Worm (Caenorhabditis elegans) whole organism, mixed stage, embryonic: Measurements from ENCODE around the gene gphr-2.

Experiments
- M03D4.4 ChIP-seq: sonication (generic microtip); optimal IDR thresholded peaks from 2 replicates; lab custom pipeline; 2017; ENCODE audit warnings: mild to moderate bottlenecking, missing genetic modification characterization, missing compliant biosample characterization
- bed-3 ChIP-seq: fragments of 200-800 bp; sonication (Bioruptor generic); optimal IDR thresholded peaks from 3 replicates; lab custom pipeline; 2018; ENCODE audit warnings: mild to moderate bottlenecking, missing genetic modification characterization, moderate library complexity, missing compliant biosample characterization
- blmp-1 ChIP-seq: fragments of 150-350 bp; optimal IDR thresholded peaks from 2 replicates; lab custom pipeline; 2014; ENCODE audit warnings: missing biosample characterization, missing genetic modification characterization
- ceh-39 ChIP-seq: fragments of 150-350 bp; optimal IDR thresholded peaks from 2 replicates; lab custom pipeline; 2014; ENCODE audit warnings: missing biosample characterization, missing genetic modification characterization
- ceh-83 ChIP-seq: fragments of 200-800 bp; sonication (Bioruptor generic); optimal IDR thresholded peaks from 2 replicates; lab custom pipeline; 2018; ENCODE audit warnings: mild to moderate bottlenecking, missing genetic modification characterization, missing compliant biosample characterization
- ces-1 ChIP-seq: fragments of 150-350 bp; optimal IDR thresholded peaks from 2 replicates; lab custom pipeline; 2014; ENCODE audit warnings: missing biosample characterization, missing genetic modification reagents, missing genetic modification characterization
- cnd-1 ChIP-seq: fragments of 200-800 bp; sonication (Bioruptor generic); optimal IDR thresholded peaks from 2 replicates; lab custom pipeline; 2018; ENCODE audit warnings: mild to moderate bottlenecking, missing genetic modification characterization, missing compliant biosample characterization
- drap-1 ChIP-seq: fragments of 200-800 bp; sonication (Bioruptor generic); optimal IDR thresholded peaks from 3 replicates; lab custom pipeline; 2018; ENCODE audit warnings: mild to moderate bottlenecking, missing genetic modification characterization, missing compliant biosample characterization
- elt-1 ChIP-seq: sonication (generic microtip); optimal IDR thresholded peaks from 2 replicates; lab custom pipeline; 2017; ENCODE audit warnings: missing genetic modification characterization, mild to moderate bottlenecking, missing compliant biosample characterization, antibody characterized with exemption, moderate library complexity, borderline replicate concordance; ENCODE audit not compliant: insufficient read depth
- elt-3 ChIP-seq: fragments of 150-350 bp; optimal IDR thresholded peaks from 2 replicates; lab custom pipeline; 2014; ENCODE audit warnings: missing biosample characterization, missing genetic modification characterization
- ham-2 ChIP-seq: fragments of 200-800 bp; sonication (Bioruptor generic); optimal IDR thresholded peaks from 2 replicates; lab custom pipeline; 2018; ENCODE audit warnings: mild to moderate bottlenecking, missing genetic modification characterization, missing compliant biosample characterization
- hlh-1 ChIP-seq: fragments of 150-350 bp; optimal IDR thresholded peaks from 2 replicates; lab custom pipeline; 2014; ENCODE audit warnings: missing biosample characterization, missing genetic modification reagents, missing genetic modification characterization
- lin-13 ChIP-seq: fragments of 150-350 bp; optimal IDR thresholded peaks from 2 replicates; lab custom pipeline; 2014; ENCODE audit warnings: missing biosample characterization, missing genetic modification characterization
- lin-32 ChIP-seq: fragments of 200-800 bp; sonication (Bioruptor generic); optimal IDR thresholded peaks from 2 replicates; lab custom pipeline; 2018; ENCODE audit warnings: mild to moderate bottlenecking, missing genetic modification characterization, missing compliant biosample characterization
- lsy-2 ChIP-seq: fragments of 150-350 bp; optimal IDR thresholded peaks from 2 replicates; lab custom pipeline; 2014; ENCODE audit warnings: missing biosample characterization, missing genetic modification characterization
- mab-5 ChIP-seq: fragments of 150-350 bp; optimal IDR thresholded peaks from 2 replicates; lab custom pipeline; 2014; ENCODE audit warnings: missing biosample characterization, missing genetic modification characterization
- mep-1 ChIP-seq: fragments of 150-350 bp; optimal IDR thresholded peaks from 2 replicates; lab custom pipeline; 2017; ENCODE audit warnings: missing biosample characterization, missing genetic modification reagents, missing genetic modification characterization, inconsistent platforms
- mls-2 ChIP-seq: sonication (generic microtip); optimal IDR thresholded peaks from 2 replicates; lab custom pipeline; 2016; ENCODE audit warnings: mild to moderate bottlenecking, missing genetic modification characterization, moderate library complexity, missing compliant biosample characterization
- nhr-12 ChIP-seq: fragments of 150-350 bp; optimal IDR thresholded peaks from 2 replicates; lab custom pipeline; 2014; ENCODE audit warnings: missing biosample characterization, missing genetic modification characterization
- nhr-2 ChIP-seq: fragments of 150-350 bp; optimal IDR thresholded peaks from 2 replicates; lab custom pipeline; 2014; ENCODE audit warnings: missing biosample characterization, missing genetic modification characterization
- nhr-237 ChIP-seq: fragments of 150-350 bp; optimal IDR thresholded peaks from 2 replicates; lab custom pipeline; 2014; ENCODE audit warnings: missing biosample characterization, missing genetic modification characterization
- nhr-76 ChIP-seq: sonication (generic microtip); optimal IDR thresholded peaks from 2 replicates; lab custom pipeline; 2017; ENCODE audit warnings: missing biosample characterization, missing genetic modification characterization
- pha-4 ChIP-seq: fragments of 150-350 bp; optimal IDR thresholded peaks from 2 replicates; lab custom pipeline; 2018; ENCODE audit warnings: missing biosample characterization, missing genetic modification reagents, missing genetic modification characterization
- sem-2 ChIP-seq: fragments of 200-800 bp; sonication (Bioruptor generic); optimal IDR thresholded peaks from 2 replicates; lab custom pipeline; 2018; ENCODE audit warnings: mild to moderate bottlenecking, missing genetic modification characterization, missing compliant biosample characterization
- snpc-4 ChIP-seq: fragments of 150-350 bp; optimal IDR thresholded peaks from 2 replicates; lab custom pipeline; 2014; ENCODE audit warnings: missing biosample characterization, missing genetic modification characterization
- sptf-1 ChIP-seq: sonication (generic microtip); optimal IDR thresholded peaks from 2 replicates; lab custom pipeline; 2017; ENCODE audit warnings: mild to moderate bottlenecking, missing genetic modification characterization, moderate library complexity, missing compliant biosample characterization
- tbx-8 ChIP-seq: fragments of 200-800 bp; sonication (Bioruptor generic); optimal IDR thresholded peaks from 2 replicates; lab custom pipeline; 2018; ENCODE audit warnings: mild to moderate bottlenecking, missing genetic modification characterization, moderate library complexity, missing compliant biosample characterization
- unc-120 ChIP-seq: sonication (generic microtip); optimal IDR thresholded peaks from 2 replicates; lab custom pipeline; 2017; ENCODE audit warnings: missing genetic modification characterization, missing compliant biosample characterization; ENCODE audit not compliant: poor library complexity, severe bottlenecking
- unc-39 ChIP-seq: fragments of 150-350 bp; optimal IDR thresholded peaks from 2 replicates; lab custom pipeline; 2014; ENCODE audit warnings: missing biosample characterization, missing genetic modification characterization
- unc-62 ChIP-seq: fragments of 150-350 bp; optimal IDR thresholded peaks from 2 replicates; lab custom pipeline; 2014; ENCODE audit warnings: missing biosample characterization, missing genetic modification reagents, missing genetic modification characterization
- zip-8 ChIP-seq: fragments of 150-350 bp; optimal IDR thresholded peaks from 2 replicates; lab custom pipeline; 2014; ENCODE audit warnings: missing biosample characterization, missing genetic modification characterization
- ztf-11 ChIP-seq: fragments of 150-350 bp; optimal IDR thresholded peaks from 2 replicates; lab custom pipeline; 2014; ENCODE audit warnings: missing biosample characterization, missing genetic modification characterization

The gphr-2 gene

ce11 chrX:14339723-14340122, 32.2 kb upstream of the gphr-2 start:
- TF ChIP-seq lin-32 (GFP tag; lab: Kevin White, UChicago), result no peak
- TF ChIP-seq snpc-4 (tag; lab: Kevin White, UChicago), result no peak
- no peak for TF ChIP-seq cnd-1 (tag; lab: Kevin White, UChicago)
- no peak for TF ChIP-seq bed-3 (GFP tag; lab: Kevin White, UChicago)
- TF ChIP-seq unc-120 (tag; lab: Kevin White, UChicago), result no peak
- TF ChIP-seq lin-13, result no peak

ce11 chrX:14338896-14339295, 31.3 kb upstream of the gphr-2 start:
- no peak for TF ChIP-seq tbx-8 (GFP tag; lab: Kevin White, UChicago)
- TF ChIP-seq nhr-12 (tag; lab: Kevin White, UChicago), result no peak
- TF ChIP-seq bed-3 (GFP tag; lab: Kevin White, UChicago), result no peak
- TF ChIP-seq cnd-1 (tag; lab: Kevin White, UChicago), result no peak
- TF ChIP-seq unc-120 (tag; lab: Kevin White, UChicago), result no peak
- no peak for TF ChIP-seq elt-1 (tag; lab: Kevin White, UChicago)
- TF ChIP-seq drap-1, result no peak
- no peak for TF ChIP-seq sem-2
- no peak for TF ChIP-seq ztf-11 (tag; lab: Kevin White, UChicago)
- TF ChIP-seq hlh-1 (tag; lab: Kevin White, UChicago), result no peak
- no peak for TF ChIP-seq blmp-1 (tag; lab: Kevin White, UChicago)

ce11 chrX:14335621-14336020, 28.1 kb upstream of the gphr-2 start:
- TF ChIP-seq lin-13 (no peak), mab-5 (tag; lab: Kevin White, UChicago) (no peak), blmp-1 (tag; lab: Kevin White, UChicago) (no peak), unc-39 (tag; lab: Kevin White, UChicago) (no peak), nhr-237 (tag; lab: Kevin White, UChicago) (no peak), elt-1 (tag; lab: Kevin White, UChicago) (no peak), M03D4.4 (tag; lab: Kevin White, UChicago) (peak; percentile 49), unc-120 (tag; lab: Kevin White, UChicago) (peak; percentile 19), lsy-2 (no peak), nhr-76 (no peak), ceh-39 (no peak), mep-1 (tag; lab: Kevin White, UChicago) (no peak), ham-2 (GFP tag; lab: Kevin White, UChicago) (no peak), sptf-1 (peak; percentile 31), cnd-1 (tag; lab: Kevin White, UChicago) (no peak), ces-1 (GFP tag; lab: Kevin White, UChicago) (no peak), tbx-8 (GFP tag; lab: Kevin White, UChicago) (no peak), lin-32 (GFP tag; lab: Kevin White, UChicago) (no peak), elt-3 (tag; lab: Kevin White, UChicago) (no peak), drap-1 (peak; percentile 6), nhr-2 (tag; lab: Kevin White, UChicago) (no peak), ceh-83 (no peak), nhr-12 (tag; lab: Kevin White, UChicago) (no peak), hlh-1 (tag; lab: Kevin White, UChicago) (peak; percentile 92), pha-4 (tag; lab: Kevin White, UChicago) (peak; percentile 6), ztf-11 (tag; lab: Kevin White, UChicago) (no peak), zip-8 (tag; lab: Kevin White, UChicago) (no peak), unc-62 (GFP tag; lab: Kevin White, UChicago) (no peak)

DNA sequence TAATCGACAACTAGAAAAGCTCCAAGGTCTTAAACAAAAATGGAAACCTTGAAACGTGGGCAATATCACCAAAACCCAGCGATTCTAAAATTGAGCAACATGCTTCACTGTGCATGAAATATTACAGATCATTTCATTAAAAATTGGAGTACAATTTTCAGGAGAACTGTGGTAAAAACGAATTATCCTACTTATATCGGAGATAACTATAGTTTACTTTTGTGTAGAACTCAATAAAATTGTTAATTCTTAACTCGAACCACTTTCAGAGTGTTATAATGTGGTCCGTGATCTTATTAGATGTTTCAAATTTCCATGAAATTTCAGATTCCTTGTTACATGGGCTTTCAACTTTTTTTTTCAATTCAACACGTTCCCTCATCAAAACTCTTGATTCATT, 27.7 kb upstream of the gphr-2 start, which contains the start of gene K04G11.1:
Gene K04G11.1 (plus strand): TSS at position 301 of the 400 bp plus-strand sequence.
- TF ChIP-seq mls-2 (tag; lab: Kevin White, UChicago), result no peak
- no peak for TF ChIP-seq ceh-83
- no peak for TF ChIP-seq M03D4.4 (tag; lab: Kevin White, UChicago)
- no peak for TF ChIP-seq sptf-1
- no peak for TF ChIP-seq nhr-2 (tag; lab: Kevin White, UChicago)
- TF ChIP-seq sem-2, result no peak
- no peak for TF ChIP-seq ztf-11 (tag; lab: Kevin White, UChicago)
- no peak for TF ChIP-seq mep-1 (tag; lab: Kevin White, UChicago)
- no peak for TF ChIP-seq snpc-4 (tag; lab: Kevin White, UChicago)
- TF ChIP-seq tbx-8 (GFP tag; lab: Kevin White, UChicago), result no peak
- no peak for TF ChIP-seq ham-2 (GFP tag; lab: Kevin White, UChicago)
- TF ChIP-seq unc-62 (GFP tag; lab: Kevin White, UChicago), result no peak
- no peak for TF ChIP-seq mab-5 (tag; lab: Kevin White, UChicago)
- TF ChIP-seq lin-13, result no peak
- no peak for TF ChIP-seq unc-39 (tag; lab: Kevin White, UChicago)
- no peak for TF ChIP-seq bed-3 (GFP tag; lab: Kevin White, UChicago)
- no peak for TF ChIP-seq nhr-12 (tag; lab: Kevin White, UChicago)
- TF ChIP-seq, all 35 proteins: peak for 0
